Worm (Caenorhabditis elegans) whole organism, young adult: ENCODE measurements around the gene kin-36.

Experiments used
- B0019.2 ChIP-seq: fragments of 200-800 bp; sonication (Bioruptor generic); conservative IDR thresholded peaks from 2 replicates; pipeline ENCODE4 v1.3.6; 2022; ENCODE audit warnings: missing genetic modification reagents, missing genetic modification characterization, missing compliant biosample characterization
- B0336.3 ChIP-seq: fragments of 200-800 bp; sonication (Bioruptor generic); IDR thresholded peaks from 2 replicates; pipeline ENCODE4 v1.3.6; 2022; ENCODE audit warnings: missing genetic modification characterization, missing compliant biosample characterization
- D2030.7 ChIP-seq: fragments of 200-800 bp; sonication (Bioruptor generic); IDR thresholded peaks from 2 replicates; pipeline ENCODE4 v1.3.6; 2022; ENCODE audit warnings: missing genetic modification reagents, missing genetic modification characterization, missing compliant biosample characterization
- F10E7.11 ChIP-seq: sonication (generic microtip); optimal IDR thresholded peaks from 2 replicates; lab custom pipeline; 2017; ENCODE audit warnings: mild to moderate bottlenecking, missing genetic modification characterization, moderate library complexity, missing compliant biosample characterization
- F33H1.4 ChIP-seq: fragments of 200-800 bp; sonication (Bioruptor generic); IDR thresholded peaks from 2 replicates; pipeline ENCODE4 v1.3.6; 2022; ENCODE audit warnings: missing genetic modification reagents, missing genetic modification characterization, missing compliant biosample characterization
- F39B2.1 ChIP-seq: fragments of 200-800 bp; sonication (Bioruptor generic); IDR thresholded peaks from 2 replicates; pipeline ENCODE4 v1.3.6; 2022; ENCODE audit warnings: missing genetic modification reagents, missing genetic modification characterization, missing compliant biosample characterization
- F55B11.4 ChIP-seq: sonication (generic microtip); optimal IDR thresholded peaks from 2 replicates; lab custom pipeline; 2016; ENCODE audit warnings: missing compliant biosample characterization, missing genetic modification characterization, borderline replicate concordance; ENCODE audit not compliant: insufficient read depth
- F57C9.4 ChIP-seq: sonication (generic microtip); optimal IDR thresholded peaks from 2 replicates; lab custom pipeline; 2017; ENCODE audit warnings: mild to moderate bottlenecking, missing genetic modification characterization, missing compliant biosample characterization
- K12H6.12 ChIP-seq: fragments of 200-800 bp; sonication (Bioruptor generic); optimal IDR thresholded peaks from 2 replicates; lab custom pipeline; 2018; ENCODE audit warnings: mild to moderate bottlenecking, missing genetic modification characterization, missing compliant biosample characterization
- ama-1 ChIP-seq, 3 experiments: fragments of 150-350 bp in 1 of 3; sonication (generic microtip) in 2 of 3; optimal IDR thresholded peaks; 2 replicates each; lab custom pipeline; 2014 to 2018; ENCODE audit warnings: missing biosample characterization in 2 of 3, missing genetic modification characterization in 2 of 3, missing genetic modification reagents in 2 of 3
- aptf-3 ChIP-seq: fragments of 200-800 bp; sonication (Bioruptor generic); IDR thresholded peaks from 2 replicates; pipeline ENCODE4 v1.3.6; 2022; ENCODE audit warnings: missing genetic modification characterization, missing compliant biosample characterization
- bed-1 ChIP-seq: fragments of 200-800 bp; sonication (Bioruptor generic); IDR thresholded peaks from 2 replicates; pipeline ENCODE4 v1.3.6; 2022; ENCODE audit warnings: missing genetic modification reagents, missing genetic modification characterization, missing compliant biosample characterization
- ccch-3 ChIP-seq: fragments of 200-800 bp; sonication (Bioruptor generic); optimal IDR thresholded peaks from 2 replicates; lab custom pipeline; 2018; ENCODE audit warnings: mild to moderate bottlenecking, missing genetic modification characterization, missing compliant biosample characterization
- ceh-100 ChIP-seq: fragments of 200-800 bp; sonication (Bioruptor generic); IDR thresholded peaks from 2 replicates; pipeline ENCODE4 v1.3.6; 2022; ENCODE audit warnings: missing genetic modification reagents, missing genetic modification characterization, missing compliant biosample characterization
- ceh-40 ChIP-seq: fragments of 200-800 bp; sonication (Bioruptor generic); IDR thresholded peaks from 2 replicates; pipeline ENCODE4 v1.3.6; 2022; ENCODE audit warnings: missing genetic modification characterization, missing compliant biosample characterization
- ceh-58 ChIP-seq: fragments of 200-800 bp; sonication (Bioruptor generic); IDR thresholded peaks from 2 replicates; pipeline ENCODE4 v1.3.6; 2022; ENCODE audit warnings: missing genetic modification characterization, missing compliant biosample characterization
- chd-7 ChIP-seq: sonication (generic microtip); optimal IDR thresholded peaks from 2 replicates; lab custom pipeline; 2016; ENCODE audit warnings: mild to moderate bottlenecking, missing genetic modification characterization, moderate library complexity, missing compliant biosample characterization
- die-1 ChIP-seq: sonication (generic microtip); optimal IDR thresholded peaks from 2 replicates; lab custom pipeline; 2016; ENCODE audit warnings: missing genotype, mild to moderate bottlenecking, missing genetic modification characterization, missing compliant biosample characterization
- dox-1 ChIP-seq: fragments of 200-800 bp; sonication (Bioruptor generic); IDR thresholded peaks from 2 replicates; pipeline ENCODE4 v1.3.6; 2022; ENCODE audit warnings: missing genetic modification reagents, missing genetic modification characterization, missing compliant biosample characterization
- efl-1 ChIP-seq: fragments of 150-350 bp; optimal IDR thresholded peaks from 2 replicates; lab custom pipeline; 2014; ENCODE audit warnings: missing biosample characterization, missing genetic modification reagents, missing genetic modification characterization
- hlh-26 ChIP-seq: fragments of 200-800 bp; sonication (Bioruptor generic); conservative IDR thresholded peaks from 2 replicates; pipeline ENCODE4 v1.3.6; 2022; ENCODE audit warnings: missing genetic modification reagents, missing genetic modification characterization, missing compliant biosample characterization
- hsf-1 ChIP-seq: fragments of 200-800 bp; sonication (Bioruptor generic); IDR thresholded peaks from 2 replicates; pipeline ENCODE4 v1.3.6; 2022; ENCODE audit warnings: missing genetic modification reagents, missing genetic modification characterization, missing compliant biosample characterization
- lag-1 ChIP-seq: fragments of 200-800 bp; sonication (Bioruptor generic); IDR thresholded peaks from 2 replicates; pipeline ENCODE4 v1.3.6; 2022; ENCODE audit warnings: missing genetic modification reagents, missing genetic modification characterization, missing compliant biosample characterization
- let-526 ChIP-seq: fragments of 200-800 bp; sonication (Bioruptor generic); IDR thresholded peaks from 2 replicates; pipeline ENCODE4 v1.3.6; 2022; ENCODE audit warnings: missing genetic modification reagents, missing genetic modification characterization, missing compliant biosample characterization
- let-607 ChIP-seq, 2 experiments: fragments of 200-800 bp in 1 of 2; sonication (Bioruptor generic) in 1 of 2; sonication (generic microtip) in 1 of 2; optimal IDR thresholded peaks; 2 replicates each; lab custom pipeline; 2016 to 2018; ENCODE audit warnings: mild to moderate bottlenecking in 2 of 2, missing compliant biosample characterization in 2 of 2, missing genetic modification characterization in 2 of 2, moderate library complexity in 2 of 2, missing genotype in 1 of 2
- lir-1 ChIP-seq: fragments of 200-800 bp; sonication (Bioruptor generic); conservative IDR thresholded peaks from 2 replicates; pipeline ENCODE4 v1.3.6; 2022; ENCODE audit warnings: missing genetic modification reagents, missing genetic modification characterization, missing compliant biosample characterization
- mcd-1 ChIP-seq: fragments of 200-800 bp; sonication (Bioruptor generic); IDR thresholded peaks from 2 replicates; pipeline ENCODE4 v1.3.6; 2022; ENCODE audit warnings: missing genetic modification reagents, missing genetic modification characterization, missing compliant biosample characterization
- mes-4 ChIP-seq: sonication (generic microtip); optimal IDR thresholded peaks from 2 replicates; lab custom pipeline; 2016; ENCODE audit warnings: missing genotype, missing genetic modification characterization, missing compliant biosample characterization
- mxl-1 ChIP-seq: sonication (generic microtip); optimal IDR thresholded peaks from 2 replicates; lab custom pipeline; 2016; ENCODE audit warnings: missing genetic modification characterization, missing compliant biosample characterization
- nfya-1 ChIP-seq: sonication (generic microtip); optimal IDR thresholded peaks from 2 replicates; lab custom pipeline; 2017; ENCODE audit warnings: antibody characterized with exemption, missing compliant biosample characterization, missing genetic modification characterization, borderline replicate concordance; ENCODE audit not compliant: insufficient read depth
- nfya-2 ChIP-seq: fragments of 200-800 bp; sonication (Bioruptor generic); IDR thresholded peaks from 2 replicates; pipeline ENCODE4 v1.3.6; 2022; ENCODE audit warnings: missing genetic modification reagents, missing genetic modification characterization, missing compliant biosample characterization
- nfyb-1 ChIP-seq: fragments of 200-800 bp; sonication (Bioruptor generic); IDR thresholded peaks from 2 replicates; pipeline ENCODE4 v1.3.6; 2022; ENCODE audit warnings: missing genetic modification reagents, missing genetic modification characterization, missing compliant biosample characterization
- nhr-27 ChIP-seq: fragments of 200-800 bp; sonication (Bioruptor generic); optimal IDR thresholded peaks from 2 replicates; lab custom pipeline; 2018; ENCODE audit warnings: mild to moderate bottlenecking, missing genetic modification characterization, moderate library complexity, missing compliant biosample characterization
- nhr-80 ChIP-seq: sonication (generic microtip); optimal IDR thresholded peaks from 2 replicates; lab custom pipeline; 2016; ENCODE audit warnings: missing genetic modification characterization, missing compliant biosample characterization
- rcor-1 ChIP-seq: fragments of 200-800 bp; sonication (Bioruptor generic); IDR thresholded peaks from 2 replicates; pipeline ENCODE4 v1.3.6; 2022; ENCODE audit warnings: missing genetic modification reagents, missing genetic modification characterization, missing compliant biosample characterization
- rec-8 ChIP-seq, 2 experiments: sonication (generic microtip); optimal IDR thresholded peaks; 2 replicates each; lab custom pipeline; 2016; ENCODE audit warnings: mild to moderate bottlenecking in 2 of 2, missing genetic modification characterization in 2 of 2, missing genetic modification reagents in 2 of 2, missing genotype in 2 of 2, missing biosample characterization in 1 of 2, missing compliant biosample characterization in 1 of 2, moderate library complexity in 1 of 2
- sdz-38 ChIP-seq: sonication (generic microtip); optimal IDR thresholded peaks from 2 replicates; lab custom pipeline; 2016; ENCODE audit warnings: missing genotype, missing genetic modification characterization, missing compliant biosample characterization
- snpc-4 ChIP-seq, 5 experiments: fragments of 150-350 bp in 1 of 5; sonication (generic microtip) in 4 of 5; optimal IDR thresholded peaks; 2 replicates each; lab custom pipeline; 2014 to 2018; ENCODE audit warnings: missing genetic modification characterization in 5 of 5, missing biosample characterization in 3 of 5, antibody characterized with exemption in 2 of 5, mild to moderate bottlenecking in 2 of 5, missing compliant biosample characterization in 2 of 5, missing genotype in 2 of 5, moderate library complexity in 2 of 5, missing genetic modification reagents in 1 of 5
- tbp1 ChIP-seq: fragments of 200-800 bp; sonication (Bioruptor generic); optimal IDR thresholded peaks from 2 replicates; lab custom pipeline; 2018; ENCODE audit warnings: mild to moderate bottlenecking, missing genetic modification characterization, missing compliant biosample characterization
- unc-130 ChIP-seq: sonication (generic microtip); optimal IDR thresholded peaks from 2 replicates; lab custom pipeline; 2016; ENCODE audit warnings: missing genetic modification reagents, missing genetic modification characterization, missing compliant biosample characterization
- xnd-1 ChIP-seq: sonication (generic microtip); optimal IDR thresholded peaks from 2 replicates; lab custom pipeline; 2016; ENCODE audit warnings: missing genotype, missing genetic modification reagents, missing genetic modification characterization, missing compliant biosample characterization
- ztf-18 ChIP-seq: sonication (generic microtip); optimal IDR thresholded peaks from 2 replicates; lab custom pipeline; 2016; ENCODE audit warnings: missing genotype, mild to moderate bottlenecking, missing genetic modification characterization, missing compliant biosample characterization
- ztf-26 ChIP-seq: sonication (generic microtip); optimal IDR thresholded peaks from 2 replicates; lab custom pipeline; 2017; ENCODE audit warnings: missing genetic modification characterization, missing compliant biosample characterization
- ztf-28 ChIP-seq: fragments of 200-800 bp; sonication (Bioruptor generic); IDR thresholded peaks from 2 replicates; pipeline ENCODE4 v1.3.6; 2022; ENCODE audit warnings: missing genetic modification reagents, missing genetic modification characterization, missing compliant biosample characterization
- ztf-3 ChIP-seq: fragments of 200-800 bp; sonication (Bioruptor generic); optimal IDR thresholded peaks from 2 replicates; lab custom pipeline; 2018; ENCODE audit warnings: mild to moderate bottlenecking, missing genetic modification characterization, missing compliant biosample characterization

The kin-36 gene

ce11 chrIV:4647385-4647784, 31.4 kb upstream of the kin-36 start, which contains the start of gene F29B9.8:
F29B9.8 (plus strand) TSS chrIV:4647685.
- no peak for TF ChIP-seq F57C9.4 (tag; lab: Kevin White, UChicago)
- TF ChIP-seq D2030.7 (GFP tag; lab: Robert Waterston, UW): no peak
- no peak for TF ChIP-seq tbp1
- no peak for TF ChIP-seq hlh-26
- no peak for TF ChIP-seq dox-1
- no peak for TF ChIP-seq ztf-18 (tag; lab: Kevin White, UChicago)
- no peak for TF ChIP-seq ztf-28 (GFP tag; lab: Robert Waterston, UW)
- no peak for TF ChIP-seq lir-1
- no peak for TF ChIP-seq ama-1 (optimal IDR thresholded peaks at IDR 0.05; lab: Kevin White, UChicago)
- TF ChIP-seq ama-1 (GFP tag; optimal IDR thresholded peaks at IDR 0.05; lab: Kevin White, UChicago): no peak
- no peak for TF ChIP-seq unc-130 (GFP tag; lab: Kevin White, UChicago)
- TF ChIP-seq die-1 (tag; lab: Kevin White, UChicago): no peak

- no peak for TF ChIP-seq F33H1.4 (GFP tag; lab: Robert Waterston, UW)
- no peak for TF ChIP-seq rec-8 (tag; optimal IDR thresholded peaks at IDR 0.05; lab: Kevin White, UChicago)
- no peak for TF ChIP-seq lag-1
- no peak for TF ChIP-seq mes-4
- no peak for TF ChIP-seq mcd-1 (GFP tag; lab: Robert Waterston, UW)
- TF ChIP-seq sdz-38: no peak
- no peak for TF ChIP-seq ztf-26
- no peak for TF ChIP-seq nfyb-1 (GFP tag; lab: Robert Waterston, UW)
- TF ChIP-seq B0336.3: no peak
- TF ChIP-seq rcor-1 (GFP tag; lab: Robert Waterston, UW): no peak
Observed at ce11 chrIV:4649460-4649859, 29.4 kb upstream of the kin-36 start, which contains the start of gene F29B9.7. F29B9.7 (plus strand) TSS chrIV:4649760.

ce11 chrIV:4650624-4651094, 28.2 kb upstream of the kin-36 start, which contains the start of gene ubc-9:
ubc-9 (plus strand) TSS chrIV:4651044.
- TF ChIP-seq ccch-3 (GFP tag; lab: Kevin White, UChicago) (no peak), efl-1 (peak; percentile 93), F39B2.1 (GFP tag; lab: Robert Waterston, UW) (no peak), nfya-2 (GFP tag; lab: Robert Waterston, UW) (no peak), ceh-58 (no peak), let-526 (no peak), hsf-1 (peak; percentile 95), dox-1 (peak; percentile 92), ztf-28 (GFP tag; lab: Robert Waterston, UW) (no peak), nfya-1 (tag; lab: Kevin White, UChicago) (no peak), B0019.2 (GFP tag; lab: Robert Waterston, UW) (0 out of 2 replicates have a peak, but pooled peaks have one; percentile 24), ceh-40 (no peak), let-607 (tag; optimal IDR thresholded peaks at IDR 0.05; lab: Kevin White, UChicago) (peak in 1 of 2 experiments; percentile 31), mxl-1 (tag; lab: Kevin White, UChicago) (no peak), K12H6.12 (tag; lab: Kevin White, UChicago) (peak; percentile 54), bed-1 (GFP tag; lab: Robert Waterston, UW) (no peak), D2030.7 (GFP tag; lab: Robert Waterston, UW) (peak; percentile 81), F10E7.11 (tag; lab: Kevin White, UChicago) (no peak), ceh-100 (GFP tag; lab: Robert Waterston, UW) (peak; percentile 85), xnd-1 (tag; lab: Kevin White, UChicago) (peak; percentile 90), nhr-27 (tag; lab: Kevin White, UChicago) (no peak), chd-7 (tag; lab: Kevin White, UChicago) (no peak), nhr-80 (tag; lab: Kevin White, UChicago) (peak; percentile 46), F55B11.4 (tag; lab: Kevin White, UChicago) (no peak), ama-1 (optimal IDR thresholded peaks at IDR 0.05; lab: Kevin White, UChicago) (no peak), ama-1 (GFP tag; optimal IDR thresholded peaks at IDR 0.05; lab: Kevin White, UChicago) (no peak), ztf-3 (no peak), hlh-26 (no peak), snpc-4 (GFP tag; optimal IDR thresholded peaks at IDR 0.05; lab: Kevin White, UChicago) (peak; percentile 25), snpc-4 (tag; optimal IDR thresholded peaks at IDR 0.05; lab: Kevin White, UChicago) (peak; percentile 49 to 78 (median 67)), lag-1 (no peak), aptf-3 (GFP tag; lab: Robert Waterston, UW) (no peak)
